Worm (Caenorhabditis elegans) whole organism, L1 larva: ENCODE results near the gene hsp-12.2.

Source experiments
- C04F5.9 ChIP-seq: sonication (generic microtip); optimal IDR thresholded peaks from 2 replicates; lab custom pipeline; 2016; ENCODE audit warnings: missing genetic modification characterization, missing compliant biosample characterization
- C34B4.2 ChIP-seq: sonication (generic microtip); optimal IDR thresholded peaks from 2 replicates; lab custom pipeline; 2017; ENCODE audit warnings: mild to moderate bottlenecking, missing genetic modification characterization, missing compliant biosample characterization
- aha-1 ChIP-seq: fragments of 150-350 bp; optimal IDR thresholded peaks from 2 replicates; lab custom pipeline; 2014; ENCODE audit warnings: missing biosample characterization, missing genetic modification characterization
- blmp-1 ChIP-seq: fragments of 150-350 bp; optimal IDR thresholded peaks from 2 replicates; lab custom pipeline; 2014; ENCODE audit warnings: missing biosample characterization, missing genetic modification characterization
- ceh-8 ChIP-seq: fragments of 200-800 bp; sonication (Bioruptor generic); optimal IDR thresholded peaks from 2 replicates; lab custom pipeline; 2018; ENCODE audit warnings: mild to moderate bottlenecking, missing genetic modification characterization, moderate library complexity, missing compliant biosample characterization
- dpl-1 ChIP-seq, 3 experiments: fragments of 150-350 bp in 2 of 3; sonication (generic microtip) in 1 of 3; optimal IDR thresholded peaks; 2 replicates each; lab custom pipeline; 2014 to 2017; ENCODE audit warnings: missing biosample characterization in 3 of 3, missing genetic modification characterization in 3 of 3, missing genetic modification reagents in 3 of 3
- efl-1 ChIP-seq, 4 experiments: fragments of 150-350 bp; optimal IDR thresholded peaks in 3 of 4; peaks in 1 of 4; 1 replicate in 1 of 4; 2 replicates in 3 of 4; lab custom pipeline; 2014; ENCODE audit warnings: missing biosample characterization in 2 of 4, missing genetic modification characterization in 2 of 4, missing genetic modification reagents in 2 of 4
- efl-3 ChIP-seq: fragments of 200-800 bp; sonication (Bioruptor generic); optimal IDR thresholded peaks from 2 replicates; lab custom pipeline; 2018; ENCODE audit warnings: mild to moderate bottlenecking, missing genetic modification characterization, missing compliant biosample characterization
- egl-13 ChIP-seq: sonication (generic microtip); optimal IDR thresholded peaks from 2 replicates; lab custom pipeline; 2016; ENCODE audit warnings: missing genotype, missing genetic modification reagents, missing genetic modification characterization, missing compliant biosample characterization
- egl-27 ChIP-seq, 2 experiments: fragments of 150-350 bp in 1 of 2; sonication (generic microtip); optimal IDR thresholded peaks; 3 replicates each; lab custom pipeline; 2017 to 2018; ENCODE audit warnings: missing biosample characterization in 2 of 2, missing genetic modification characterization in 2 of 2, missing genetic modification reagents in 2 of 2
- ets-5 ChIP-seq: fragments of 200-800 bp; sonication (Bioruptor generic); IDR thresholded peaks from 2 replicates; pipeline ENCODE4 v1.3.6; 2022; ENCODE audit warnings: missing genetic modification characterization, missing compliant biosample characterization
- fkh-10 ChIP-seq: sonication (generic microtip); optimal IDR thresholded peaks from 2 replicates; lab custom pipeline; 2017; ENCODE audit warnings: missing biosample characterization, missing genetic modification reagents, missing genetic modification characterization
- fkh-4 ChIP-seq: sonication (generic microtip); optimal IDR thresholded peaks from 2 replicates; lab custom pipeline; 2016; ENCODE audit warnings: missing compliant biosample characterization, missing genetic modification characterization, borderline replicate concordance
- fos-1 ChIP-seq: fragments of 150-350 bp; optimal IDR thresholded peaks from 2 replicates; lab custom pipeline; 2014; ENCODE audit warnings: missing biosample characterization, missing genetic modification characterization
- grh-1 ChIP-seq: fragments of 200-800 bp; sonication (Bioruptor generic); IDR thresholded peaks from 2 replicates; pipeline ENCODE4 v1.3.6; 2022; ENCODE audit warnings: missing genetic modification reagents, missing genetic modification characterization, missing compliant biosample characterization
- hlh-17 ChIP-seq: fragments of 200-800 bp; sonication (Bioruptor generic); optimal IDR thresholded peaks from 2 replicates; lab custom pipeline; 2018; ENCODE audit warnings: missing genetic modification characterization, mild to moderate bottlenecking, missing compliant biosample characterization, moderate library complexity, borderline replicate concordance
- hlh-4 ChIP-seq: sonication (generic microtip); optimal IDR thresholded peaks from 2 replicates; lab custom pipeline; 2016; ENCODE audit warnings: mild to moderate bottlenecking, missing genetic modification characterization, missing compliant biosample characterization
- hpl-2 ChIP-seq: fragments of 150-350 bp; optimal IDR thresholded peaks from 2 replicates; lab custom pipeline; 2014; ENCODE audit warnings: missing biosample characterization, missing genetic modification reagents, missing genetic modification characterization
- jun-1 ChIP-seq: fragments of 150-350 bp; optimal IDR thresholded peaks from 2 replicates; lab custom pipeline; 2014; ENCODE audit warnings: missing biosample characterization, missing genetic modification reagents, missing genetic modification characterization
- lin-13 ChIP-seq: fragments of 150-350 bp; optimal IDR thresholded peaks from 2 replicates; lab custom pipeline; 2014; ENCODE audit warnings: missing biosample characterization, missing genetic modification reagents, missing genetic modification characterization
- lin-14 ChIP-seq: fragments of 200-800 bp; sonication (Bioruptor generic); optimal IDR thresholded peaks from 2 replicates; lab custom pipeline; 2018; ENCODE audit warnings: mild to moderate bottlenecking, missing genetic modification characterization, moderate library complexity, missing compliant biosample characterization
- lin-39 ChIP-seq: fragments of 150-350 bp; optimal IDR thresholded peaks from 2 replicates; lab custom pipeline; 2014; ENCODE audit warnings: missing biosample characterization, missing genetic modification reagents, missing genetic modification characterization
- lir-3 ChIP-seq: sonication (generic microtip); optimal IDR thresholded peaks from 2 replicates; lab custom pipeline; 2016; ENCODE audit warnings: mild to moderate bottlenecking, missing genetic modification characterization, moderate library complexity, missing compliant biosample characterization; ENCODE audit not compliant: poor library complexity
- lsy-2 ChIP-seq, 2 experiments: fragments of 150-350 bp; optimal IDR thresholded peaks; 2 replicates each; lab custom pipeline; 2014; ENCODE audit warnings: missing biosample characterization in 2 of 2, missing genetic modification characterization in 2 of 2
- mab-9 ChIP-seq: fragments of 200-800 bp; sonication (Bioruptor generic); IDR thresholded peaks from 2 replicates; pipeline ENCODE4 v1.3.6; 2022; ENCODE audit warnings: missing genetic modification reagents, missing genetic modification characterization, missing compliant biosample characterization
- mdl-1 ChIP-seq, 2 experiments: fragments of 150-350 bp; optimal IDR thresholded peaks; 2 replicates each; lab custom pipeline; 2014 to 2017; ENCODE audit warnings: missing biosample characterization in 2 of 2, missing genetic modification characterization in 2 of 2, inconsistent platforms in 1 of 2
- mef-2 ChIP-seq: fragments of 150-350 bp; optimal IDR thresholded peaks from 2 replicates; lab custom pipeline; 2014; ENCODE audit warnings: missing biosample characterization, missing genetic modification characterization
- mep-1 ChIP-seq: fragments of 150-350 bp; optimal IDR thresholded peaks from 2 replicates; lab custom pipeline; 2014; ENCODE audit warnings: missing biosample characterization, missing genetic modification characterization
- nhr-12 ChIP-seq: sonication (generic microtip); optimal IDR thresholded peaks from 2 replicates; lab custom pipeline; 2017; ENCODE audit warnings: missing biosample characterization, missing genetic modification characterization
- nhr-237 ChIP-seq: fragments of 150-350 bp; optimal IDR thresholded peaks from 2 replicates; lab custom pipeline; 2014; ENCODE audit warnings: missing biosample characterization, missing genetic modification characterization
- nhr-47 ChIP-seq: sonication (generic microtip); optimal IDR thresholded peaks from 2 replicates; lab custom pipeline; 2016; ENCODE audit warnings: mild to moderate bottlenecking, missing genetic modification characterization, moderate library complexity, missing compliant biosample characterization
- nhr-77 ChIP-seq: fragments of 150-350 bp; optimal IDR thresholded peaks from 2 replicates; lab custom pipeline; 2014; ENCODE audit warnings: missing biosample characterization, missing genetic modification characterization
- nhr-84 ChIP-seq: sonication (generic microtip); optimal IDR thresholded peaks from 2 replicates; lab custom pipeline; 2017; ENCODE audit warnings: missing biosample characterization, missing genetic modification characterization
- nhr-85 ChIP-seq: sonication (generic microtip); peaks from one replicate; lab custom pipeline; 2016; ENCODE audit warnings: missing genetic modification characterization, inconsistent platforms, missing compliant biosample characterization
- pag-3 ChIP-seq: sonication (generic microtip); optimal IDR thresholded peaks from 2 replicates; lab custom pipeline; 2017; ENCODE audit warnings: missing genetic modification characterization, mild to moderate bottlenecking, missing compliant biosample characterization, antibody characterized with exemption, borderline replicate concordance; ENCODE audit not compliant: insufficient read depth
- pax-3 ChIP-seq: fragments of 200-800 bp; sonication (Bioruptor generic); optimal IDR thresholded peaks from 2 replicates; lab custom pipeline; 2018; ENCODE audit warnings: mild to moderate bottlenecking, missing genetic modification characterization, moderate library complexity, missing compliant biosample characterization
- skn-1 ChIP-seq: fragments of 150-350 bp; optimal IDR thresholded peaks from 2 replicates; lab custom pipeline; 2014; ENCODE audit warnings: missing biosample characterization, missing genetic modification characterization
- snu-23 ChIP-seq: sonication (generic microtip); optimal IDR thresholded peaks from 2 replicates; lab custom pipeline; 2016; ENCODE audit warnings: missing genetic modification characterization, missing compliant biosample characterization
- sox-4 ChIP-seq: sonication (generic microtip); optimal IDR thresholded peaks from 2 replicates; lab custom pipeline; 2016; ENCODE audit warnings: missing genetic modification characterization, missing compliant biosample characterization
- sptf-1 ChIP-seq: fragments of 150-350 bp; optimal IDR thresholded peaks from 2 replicates; lab custom pipeline; 2014; ENCODE audit warnings: missing biosample characterization, missing genetic modification characterization
- swsn-7 ChIP-seq: sonication (generic microtip); optimal IDR thresholded peaks from 2 replicates; lab custom pipeline; 2016; ENCODE audit warnings: missing genetic modification characterization, missing compliant biosample characterization
- tbx-2 ChIP-seq: sonication (generic microtip); optimal IDR thresholded peaks from 2 replicates; lab custom pipeline; 2016; ENCODE audit warnings: missing genetic modification characterization, missing compliant biosample characterization
- tlp-1 ChIP-seq: fragments of 150-350 bp; optimal IDR thresholded peaks from 2 replicates; lab custom pipeline; 2014; ENCODE audit warnings: missing biosample characterization, missing genetic modification characterization
- unc-130 ChIP-seq: fragments of 150-350 bp; optimal IDR thresholded peaks from 2 replicates; lab custom pipeline; 2017; ENCODE audit warnings: missing biosample characterization, missing genetic modification characterization, inconsistent platforms
- unc-30 ChIP-seq: sonication (generic microtip); optimal IDR thresholded peaks from 2 replicates; lab custom pipeline; 2017; ENCODE audit warnings: missing biosample characterization, missing genetic modification characterization
- unc-62 ChIP-seq: fragments of 150-350 bp; optimal IDR thresholded peaks from 2 replicates; lab custom pipeline; 2014; ENCODE audit warnings: missing biosample characterization, missing genetic modification reagents, missing genetic modification characterization
- vab-15 ChIP-seq: sonication (generic microtip); optimal IDR thresholded peaks from 2 replicates; lab custom pipeline; 2017; ENCODE audit warnings: missing genotype, mild to moderate bottlenecking, missing genetic modification characterization, missing compliant biosample characterization
- xbp-1 ChIP-seq: sonication (generic microtip); optimal IDR thresholded peaks from 2 replicates; lab custom pipeline; 2016; ENCODE audit warnings: missing genetic modification characterization, missing compliant biosample characterization
- zip-4 ChIP-seq: fragments of 200-800 bp; sonication (Bioruptor generic); optimal IDR thresholded peaks from 2 replicates; lab custom pipeline; 2018; ENCODE audit warnings: mild to moderate bottlenecking, missing genetic modification characterization, moderate library complexity, missing compliant biosample characterization

hsp-12.2 gene

DNA sequence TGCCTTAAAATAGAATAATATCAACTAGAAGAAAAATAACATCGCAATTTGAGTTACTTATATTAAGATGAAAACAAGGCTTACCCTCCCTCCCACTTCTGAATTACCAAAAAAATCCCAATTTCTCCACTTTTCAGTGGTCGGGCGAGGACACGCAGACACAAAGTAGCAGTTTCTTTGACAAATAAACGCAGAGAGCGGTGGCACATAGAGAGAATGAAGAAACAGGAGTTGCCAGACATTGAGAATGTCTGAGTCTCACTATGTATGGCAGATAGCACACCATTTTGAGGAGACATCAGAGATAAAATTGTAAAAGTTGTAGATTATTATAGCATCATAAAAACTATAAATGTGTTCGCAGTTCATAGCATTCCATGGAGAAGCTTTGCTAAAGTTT is 12.6 kb upstream of the hsp-12.2 start (continued):
- TF ChIP-seq nhr-84 (no peak), nhr-12 (tag; lab: Kevin White, UChicago) (no peak), mab-9 (GFP tag; lab: Robert Waterston, UW) (no peak), fos-1 (tag; lab: Kevin White, UChicago) (peak; percentile 56), swsn-7 (tag; lab: Kevin White, UChicago) (peak; percentile 77), fkh-4 (tag; lab: Kevin White, UChicago) (no peak), pax-3 (no peak), lin-39 (no peak), vab-15 (no peak), mep-1 (tag; lab: Kevin White, UChicago) (peak; percentile 78), ceh-8 (GFP tag; lab: Kevin White, UChicago) (no peak), hlh-4 (no peak), pag-3 (tag; lab: Kevin White, UChicago) (no peak), unc-62 (GFP tag; lab: Kevin White, UChicago) (no peak), unc-130 (tag; lab: Kevin White, UChicago) (no peak), lin-14 (GFP tag; lab: Kevin White, UChicago) (peak; percentile 84), nhr-77 (peak; percentile 48), lsy-2 (tag; optimal IDR thresholded peaks at IDR 0.05; lab: Kevin White, UChicago) (peak; percentile 73 to 84), jun-1 (tag; lab: Kevin White, UChicago) (peak; percentile 65), egl-27 (tag; optimal IDR thresholded peaks at IDR 0.05; lab: Kevin White, UChicago) (no peak), nhr-237 (tag; lab: Kevin White, UChicago) (peak; percentile 52), sox-4 (no peak), nhr-85 (tag; lab: Kevin White, UChicago) (peak; percentile 82), fkh-10 (GFP tag; lab: Kevin White, UChicago) (no peak), xbp-1 (tag; lab: Kevin White, UChicago) (peak; percentile 56), hpl-2 (GFP tag; lab: Kevin White, UChicago) (no peak), hlh-17 (GFP tag; lab: Kevin White, UChicago) (no peak), unc-30 (tag; lab: Kevin White, UChicago) (no peak), mef-2 (tag; lab: Kevin White, UChicago) (no peak), efl-1 (optimal IDR thresholded peaks at IDR 0.05; lab: Kevin White, UChicago) (peak; percentile 77 to 95), efl-1 (GFP tag; optimal IDR thresholded peaks at IDR 0.05 in 1 of 2; lab: Kevin White, UChicago) (peak; percentile 22 to 73), egl-13 (tag; lab: Kevin White, UChicago) (no peak), nhr-47 (tag; lab: Kevin White, UChicago) (peak; percentile 67), ets-5 (no peak)

DNA sequence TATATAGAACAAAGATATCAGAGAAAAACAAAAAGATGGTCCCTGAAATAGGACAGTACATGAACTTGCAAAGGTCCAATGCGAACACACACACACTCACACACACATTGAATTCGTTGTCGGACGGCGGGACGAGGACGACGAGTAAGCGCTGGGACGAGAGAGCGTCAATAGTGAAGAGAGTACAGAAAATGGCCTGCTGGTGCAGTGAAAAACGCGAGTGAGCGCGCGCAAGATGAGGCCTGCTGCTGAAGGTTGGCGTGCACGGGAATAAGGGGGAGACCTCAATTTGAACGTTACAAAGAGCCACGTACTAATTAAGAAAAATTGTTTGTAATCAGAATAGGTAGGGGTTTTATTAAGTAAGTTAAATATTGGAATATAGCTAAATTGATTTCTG is 10.9 kb upstream of the hsp-12.2 start:
- TF ChIP-seq nhr-47 (tag; lab: Kevin White, UChicago) (no peak), snu-23 (GFP tag; lab: Kevin White, UChicago) (peak; percentile 34), fkh-4 (tag; lab: Kevin White, UChicago) (no peak), C34B4.2 (no peak), mab-9 (GFP tag; lab: Robert Waterston, UW) (no peak), unc-62 (GFP tag; lab: Kevin White, UChicago) (no peak), hpl-2 (GFP tag; lab: Kevin White, UChicago) (no peak), grh-1 (GFP tag; lab: Robert Waterston, UW) (no peak), pax-3 (no peak), nhr-84 (no peak), unc-130 (tag; lab: Kevin White, UChicago) (no peak), egl-13 (tag; lab: Kevin White, UChicago) (no peak), aha-1 (no peak), tbx-2 (tag; lab: Kevin White, UChicago) (peak; percentile 3), lin-13 (GFP tag; lab: Kevin White, UChicago) (no peak), tlp-1 (tag; lab: Kevin White, UChicago) (no peak), mdl-1 (tag; optimal IDR thresholded peaks at IDR 0.05; lab: Kevin White, UChicago) (peak in 1 of 2 experiments; percentile 29), skn-1 (tag; lab: Kevin White, UChicago) (no peak), mef-2 (tag; lab: Kevin White, UChicago) (no peak), hlh-4 (no peak), lir-3 (tag; lab: Kevin White, UChicago) (no peak), swsn-7 (tag; lab: Kevin White, UChicago) (peak; percentile 29), dpl-1 (GFP tag; optimal IDR thresholded peaks at IDR 0.05; lab: Kevin White, UChicago) (no peak), efl-3 (GFP tag; lab: Kevin White, UChicago) (no peak), sox-4 (no peak), blmp-1 (tag; lab: Kevin White, UChicago) (peak; percentile 19), sptf-1 (no peak), nhr-85 (tag; lab: Kevin White, UChicago) (no peak), zip-4 (no peak), C04F5.9 (tag; lab: Kevin White, UChicago) (no peak), ets-5 (no peak)
